Fruit fly (Drosophila melanogaster) S2 (cell line): Measurements from ENCODE around the gene Charon.

Experiments used
- CG8478 ChIP-seq: fragments of >200 bp; optimal IDR thresholded peaks from 2 replicates; lab custom pipeline; 2018
- CTCF ChIP-seq, 2 experiments: fragments of >200 bp; optimal IDR thresholded peaks; 2 replicates each; lab custom pipeline; 2018

- TF ChIP-seq CG8478 (lab: Kevin White, UChicago), result no peak
- TF ChIP-seq CTCF (optimal IDR thresholded peaks at IDR 0.05; lab: Kevin White, UChicago), result no peak
Observed at dm6 chr2L:1203915-1204314, 31.3 kb upstream of the Charon start, which contains the start of gene CG14342.
